Fruit fly (Drosophila melanogaster): ENCODE results near the gene CG13287.
A peak's percentile ranks its signal among the peaks of the same experiment; 100 is the strongest.

CG13287 gene

DNA sequence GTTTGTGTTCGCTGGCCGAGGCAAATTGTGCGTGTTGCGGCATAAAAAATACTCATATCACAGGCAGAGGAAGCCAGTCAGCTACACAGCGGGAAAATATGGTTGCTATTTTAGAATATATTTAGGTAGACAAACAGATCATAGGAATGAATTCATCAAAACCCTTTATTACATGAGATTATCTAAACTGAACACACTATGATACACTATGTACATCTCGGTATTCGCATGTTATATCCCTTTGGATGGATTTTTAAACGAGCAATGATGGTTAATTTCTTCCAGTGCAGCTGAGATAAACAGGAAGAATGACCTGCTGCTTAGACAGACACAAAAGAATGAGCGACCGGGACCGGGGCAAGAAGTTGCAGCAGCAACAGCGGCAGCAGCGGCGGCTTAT is 25.2 kb upstream of the CG13287 start (continued):
- TF ChIP-seq CG11902 (GFP tag; optimal IDR thresholded peaks at IDR 0.05) (no peak), CG1621 (tag; optimal IDR thresholded peaks at IDR 0.05) (no peak), Eip78C (GFP tag) (peak; percentile 77), dac (GFP tag; optimal IDR thresholded peaks at IDR 0.05) (no peak), CG6792 (GFP tag; optimal IDR thresholded peaks at IDR 0.05) (peak; percentile 8)

DNA sequence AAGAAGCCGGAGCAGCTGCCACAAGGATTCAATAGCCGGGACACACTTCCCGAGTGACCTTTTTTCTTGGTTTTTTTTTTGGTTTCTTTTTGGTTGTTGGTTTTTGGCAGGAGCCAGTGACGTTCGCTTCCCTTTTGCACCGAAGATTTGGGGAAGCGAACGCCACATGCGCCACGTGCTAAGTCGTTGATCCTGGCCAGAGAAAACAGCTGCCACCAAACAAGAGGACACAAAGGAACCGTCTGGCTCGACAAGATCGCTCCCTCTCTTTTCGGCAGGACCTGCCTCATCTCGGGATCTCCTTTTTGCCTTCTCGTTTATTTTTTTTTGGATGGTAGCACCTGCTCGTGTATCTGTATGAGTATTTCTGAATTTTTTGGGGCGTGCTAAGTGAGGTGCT is 23.1 kb upstream of the CG13287 start:
- TF ChIP-seq acj6 (GFP tag; optimal IDR thresholded peaks at IDR 0.05): no peak

DNA sequence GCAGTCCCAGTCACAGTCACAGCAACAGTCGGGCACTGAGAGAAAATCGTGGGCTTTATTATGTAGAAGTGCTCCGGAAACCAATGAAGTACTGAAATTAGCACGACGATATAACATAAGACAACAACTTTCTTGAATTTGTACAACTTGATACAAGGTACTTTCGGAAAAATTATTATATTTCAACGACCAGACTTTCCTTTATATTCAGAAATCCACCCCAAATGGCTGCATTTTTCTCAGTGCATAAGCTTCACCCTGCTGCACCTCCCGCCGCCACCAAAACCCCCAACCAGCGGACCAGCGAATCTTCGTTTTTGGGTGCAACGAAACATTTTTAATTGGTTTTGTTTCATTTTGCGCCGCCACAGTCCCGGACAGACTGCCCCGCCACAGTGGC is 19.1 kb upstream of the CG13287 start:
- TF ChIP-seq CG3032 (tag; optimal IDR thresholded peaks at IDR 0.05) (peak; percentile 59), spab (GFP tag; optimal IDR thresholded peaks at IDR 0.05) (peak; percentile 51), lz (GFP tag; optimal IDR thresholded peaks at IDR 0.05) (peak; percentile 72), acj6 (GFP tag; optimal IDR thresholded peaks at IDR 0.05) (peak; percentile 55), Ets21C (GFP tag; optimal IDR thresholded peaks at IDR 0.05) (peak; percentile 59), Hr38 (GFP tag; optimal IDR thresholded peaks at IDR 0.05) (no peak), svp (GFP tag) (peak; percentile 91), CG11762 (GFP tag; optimal IDR thresholded peaks at IDR 0.05; ENCODE audit: insufficient read depth) (peak; percentile 47), Hr39 (GFP tag; optimal IDR thresholded peaks at IDR 0.05) (peak; percentile 65), dac (GFP tag; optimal IDR thresholded peaks at IDR 0.05) (no peak), Eip75B (GFP tag; optimal IDR thresholded peaks at IDR 0.05) (peak; percentile 65), CG3919 (GFP tag; optimal IDR thresholded peaks at IDR 0.05) (peak; percentile 73), Eip93F (GFP tag; optimal IDR thresholded peaks at IDR 0.05) (peak; percentile 13), topi (GFP tag; optimal IDR thresholded peaks at IDR 0.05) (peak; percentile 70), Sox14 (GFP tag; optimal IDR thresholded peaks at IDR 0.05) (peak; percentile 59), Lpt (GFP tag; optimal IDR thresholded peaks at IDR 0.05) (no peak), fkh (GFP tag; optimal IDR thresholded peaks at IDR 0.05) (no peak), CG15336 (GFP tag; IDR thresholded peaks at IDR 0.05) (no peak), eg (GFP tag; IDR thresholded peaks at IDR 0.05) (no peak), OdsH (GFP tag; optimal IDR thresholded peaks at IDR 0.05) (peak; percentile 57), CG6808 (GFP tag; optimal IDR thresholded peaks at IDR 0.05) (peak; percentile 68), dsx (GFP tag; optimal IDR thresholded peaks at IDR 0.05; ENCODE audit: poor library complexity, severe bottlenecking) (peak; percentile 27), CG7368 (GFP tag; optimal IDR thresholded peaks at IDR 0.05) (peak; percentile 64), pdm3 (GFP tag; optimal IDR thresholded peaks at IDR 0.05) (peak; percentile 47), achi (GFP tag; optimal IDR thresholded peaks at IDR 0.05) (peak; percentile 54), CG8632 (GFP tag; optimal IDR thresholded peaks at IDR 0.05) (peak; percentile 58), CG9139 (GFP tag; optimal IDR thresholded peaks at IDR 0.05) (peak; percentile 2), CG1621 (tag; optimal IDR thresholded peaks at IDR 0.05) (peak; percentile 40), CG8119 (GFP tag; IDR thresholded peaks at IDR 0.05) (no peak), Met (GFP tag; optimal IDR thresholded peaks at IDR 0.05) (peak; percentile 72), CG16779 (tag; optimal IDR thresholded peaks at IDR 0.05) (peak; percentile 35), CG11294 (GFP tag; IDR thresholded peaks at IDR 0.05) (no peak), Eip78C (GFP tag) (peak; percentile 93), ss (GFP tag; optimal IDR thresholded peaks at IDR 0.05) (peak; percentile 44 to 48), CG10669 (GFP tag; optimal IDR thresholded peaks at IDR 0.05) (peak; percentile 54), CG8319 (GFP tag; optimal IDR thresholded peaks at IDR 0.05) (peak; percentile 34), Blimp-1 (GFP tag; optimal IDR thresholded peaks at IDR 0.05) (peak; percentile 32), CG34406 (GFP tag; optimal IDR thresholded peaks at IDR 0.05) (peak; percentile 48), salr (GFP tag; optimal IDR thresholded peaks at IDR 0.05) (peak in 1 of 2 experiments; percentile 11), Hr4 (GFP tag; optimal IDR thresholded peaks at IDR 0.05) (peak; percentile 6), CG6854 (GFP tag; optimal IDR thresholded peaks at IDR 0.05) (no peak), CG32006 (GFP tag; optimal IDR thresholded peaks at IDR 0.05) (peak; percentile 15), cyc (GFP tag; optimal IDR thresholded peaks at IDR 0.05) (peak; percentile 67), CG10631 (GFP tag; optimal IDR thresholded peaks at IDR 0.05) (peak; percentile 50), esn (GFP tag; optimal IDR thresholded peaks at IDR 0.05) (peak; percentile 69), CG6792 (GFP tag; optimal IDR thresholded peaks at IDR 0.05) (peak; percentile 71), CG6276 (GFP tag; optimal IDR thresholded peaks at IDR 0.05) (no peak)
